Worm (Caenorhabditis elegans) whole organism, dauer: Measurements from ENCODE around the gene K09C4.1.

Source experiments
- unc-62 ChIP-seq: sonication (generic microtip); optimal IDR thresholded peaks from 2 replicates; lab custom pipeline; 2017; ENCODE audit warnings: missing biosample characterization, missing genetic modification reagents, missing genetic modification characterization

K09C4.1 gene

ce11 chrX:3339882-3340281, 41.2 kb downstream of the K09C4.1 start:
- TF ChIP-seq unc-62 (GFP tag; lab: Kevin White, UChicago): no peak

ce11 chrX:3343620-3344197, 45.0 kb downstream of the K09C4.1 start:
- no peak for TF ChIP-seq unc-62 (GFP tag; lab: Kevin White, UChicago)

- no peak for TF ChIP-seq unc-62 (GFP tag; lab: Kevin White, UChicago)
These were observed 49.3 kb downstream of the K09C4.1 start, which contains the start of gene ZK816.3 for ce11 chrX:3347904-3348441. Gene ZK816.3 (plus strand): TSS chrX:3348391.

ce11 chrX:3350306-3350705, 51.6 kb downstream of the K09C4.1 start, which contains the start of gene nspg-4:
Gene nspg-4 (minus strand): TSS chrX:3350406.
- no peak for TF ChIP-seq unc-62 (GFP tag; lab: Kevin White, UChicago)
